Worm (Caenorhabditis elegans) whole organism, L4/young adult: Measurements from ENCODE around the gene ZK418.13.

Experiments
- W03F9.2 ChIP-seq: fragments of 150-350 bp; optimal IDR thresholded peaks from 2 replicates; lab custom pipeline; 2014; ENCODE audit warnings: missing biosample characterization, missing genetic modification characterization
- him-1 ChIP-seq: sonication (generic microtip); optimal IDR thresholded peaks from 2 replicates; lab custom pipeline; 2016; ENCODE audit warnings: missing genotype, missing genetic modification reagents, missing genetic modification characterization, missing compliant biosample characterization

ce11 chrIII:7106854-7107253 lies 30.6 kb upstream of the ZK418.13 start:
- TF ChIP-seq W03F9.2 (tag; lab: Kevin White, UChicago): no peak
- no peak for TF ChIP-seq him-1
